Worm (Caenorhabditis elegans) whole organism, midembryonic: ENCODE data around the gene srbc-19.

Source experiments
- T22C8.4 ChIP-seq: fragments of 200-800 bp; sonication (Bioruptor generic); IDR thresholded peaks from 2 replicates; pipeline ENCODE4 v1.3.6; 2022; ENCODE audit warnings: missing genetic modification characterization, missing compliant biosample characterization
- cog-1 ChIP-seq: sonication (generic microtip); optimal IDR thresholded peaks from 2 replicates; lab custom pipeline; 2016; ENCODE audit warnings: missing genetic modification characterization, missing compliant biosample characterization
- flt-1 ChIP-seq: fragments of 200-800 bp; sonication (Bioruptor generic); IDR thresholded peaks from 2 replicates; pipeline ENCODE4 v1.3.6; 2022; ENCODE audit warnings: missing genetic modification characterization, missing compliant biosample characterization
- klf-2 ChIP-seq: fragments of 200-800 bp; sonication (Bioruptor generic); conservative IDR thresholded peaks from 2 replicates; pipeline ENCODE4 v1.3.6; 2022; ENCODE audit warnings: missing genetic modification reagents, missing genetic modification characterization, missing compliant biosample characterization
- med-1 ChIP-seq: sonication (generic microtip); optimal IDR thresholded peaks from 2 replicates; lab custom pipeline; 2017; ENCODE audit warnings: missing genetic modification characterization, mild to moderate bottlenecking, missing compliant biosample characterization, antibody characterized with exemption, missing genetic modification reagents; ENCODE audit not compliant: insufficient read depth
- ref-1 ChIP-seq: fragments of 200-800 bp; sonication (Bioruptor generic); conservative IDR thresholded peaks from 2 replicates; pipeline ENCODE4 v1.3.6; 2022; ENCODE audit warnings: missing genetic modification reagents, missing genetic modification characterization, missing compliant biosample characterization
- tab-1 ChIP-seq: fragments of 200-800 bp; sonication (Bioruptor generic); IDR thresholded peaks from 2 replicates; pipeline ENCODE4 v1.3.6; 2022; ENCODE audit warnings: missing genetic modification characterization, missing compliant biosample characterization
- ztf-23 ChIP-seq: fragments of 200-800 bp; sonication (Bioruptor generic); IDR thresholded peaks from 2 replicates; pipeline ENCODE4 v1.3.6; 2022; ENCODE audit warnings: missing genetic modification reagents, missing genetic modification characterization, missing compliant biosample characterization
- ztf-29 ChIP-seq: fragments of 200-800 bp; sonication (Bioruptor generic); IDR thresholded peaks from 2 replicates; pipeline ENCODE4 v1.3.6; 2022; ENCODE audit warnings: missing genetic modification reagents, missing genetic modification characterization, missing compliant biosample characterization

The srbc-19 gene

DNA sequence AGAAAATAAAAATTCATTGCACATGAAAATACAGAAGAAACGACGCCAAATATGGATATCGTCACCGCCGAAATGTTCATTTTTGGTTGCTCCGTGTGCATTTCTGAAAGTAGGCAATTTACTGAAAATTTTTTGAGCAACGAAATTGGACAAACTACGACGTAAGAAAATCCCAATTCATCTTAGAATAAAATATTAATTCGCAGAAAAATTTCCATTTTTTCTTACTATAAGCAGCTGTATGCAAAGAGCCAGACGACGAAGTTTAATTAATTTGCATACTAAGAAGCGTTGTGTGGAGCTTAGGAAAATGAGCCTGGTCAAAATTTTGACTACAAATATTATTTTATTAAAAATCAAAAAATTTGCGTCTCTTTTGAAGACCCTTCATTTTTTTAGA, at the start of gene srbc-19:
Gene srbc-19 (minus strand): TSS at position 101 of the 400 bp plus-strand sequence.
- TF ChIP-seq ref-1 (GFP tag; lab: Robert Waterston, UW), result no peak
- TF ChIP-seq ztf-23 (GFP tag; lab: Robert Waterston, UW), result no peak
- TF ChIP-seq cog-1, result no peak
- no peak for TF ChIP-seq tab-1

DNA sequence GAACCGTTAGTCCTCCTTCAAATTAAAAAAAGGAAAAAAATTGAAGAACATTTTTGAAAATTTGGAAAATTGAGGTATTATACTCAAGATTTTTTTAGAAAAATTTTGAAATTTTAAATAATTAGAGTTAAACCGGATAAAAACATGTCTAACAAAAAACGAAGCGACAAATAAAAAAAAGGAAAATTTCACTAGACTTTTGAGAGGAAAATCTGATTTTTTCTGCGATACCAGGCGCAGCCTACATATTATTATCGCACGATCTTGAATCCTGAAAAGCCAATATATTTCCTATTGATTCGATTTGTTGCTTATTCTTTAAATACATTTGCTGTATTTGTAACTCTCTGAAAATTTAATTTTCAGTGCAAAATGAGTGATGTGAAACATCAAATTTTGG, 48.8 kb upstream of the srbc-19 start, which contains the start of gene nstp-8:
Gene nstp-8 (plus strand): TSS at position 301 of the 400 bp plus-strand sequence.
- TF ChIP-seq ztf-29 (no peak), tab-1 (no peak), ztf-23 (GFP tag; lab: Robert Waterston, UW) (no peak), cog-1 (no peak), flt-1 (GFP tag; lab: Robert Waterston, UW) (no peak), ref-1 (GFP tag; lab: Robert Waterston, UW) (no peak), klf-2 (GFP tag; lab: Robert Waterston, UW) (no peak), T22C8.4 (GFP tag; lab: Robert Waterston, UW) (no peak), med-1 (GFP tag; lab: Kevin White, UChicago) (no peak)

DNA sequence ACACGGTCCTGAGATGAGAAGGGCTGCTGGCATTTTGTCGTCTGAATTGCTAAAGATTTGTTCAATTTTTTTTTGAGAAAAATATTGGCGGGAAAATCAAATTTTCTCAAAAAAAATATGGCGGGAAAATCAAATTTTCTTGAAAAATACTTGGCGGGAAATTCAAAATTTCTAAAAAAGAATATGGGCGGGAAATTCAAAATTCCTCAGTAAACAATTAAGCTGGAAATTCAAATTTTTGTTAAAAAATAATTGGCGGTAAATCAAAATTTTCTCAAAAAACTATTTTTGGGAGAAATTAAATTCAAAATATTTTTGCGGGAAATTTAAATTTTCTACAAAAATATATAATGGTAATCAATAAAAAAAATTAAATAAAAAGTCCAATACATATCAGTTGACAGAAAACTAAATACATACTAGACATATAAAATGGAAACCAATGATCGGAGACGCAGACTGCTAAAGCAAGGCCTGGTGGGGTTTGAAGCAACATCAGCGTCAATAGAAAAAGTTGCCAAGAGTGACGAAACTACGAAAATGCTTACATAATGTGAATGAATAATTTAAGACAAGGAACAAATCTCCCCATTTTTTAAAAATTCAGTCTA, 48.0 kb upstream of the srbc-19 start, which contains the start of gene nhr-184:
Gene nhr-184 (minus strand): TSS at position 51 of the 611 bp plus-strand sequence.
- no peak for TF ChIP-seq flt-1 (GFP tag; lab: Robert Waterston, UW)

DNA sequence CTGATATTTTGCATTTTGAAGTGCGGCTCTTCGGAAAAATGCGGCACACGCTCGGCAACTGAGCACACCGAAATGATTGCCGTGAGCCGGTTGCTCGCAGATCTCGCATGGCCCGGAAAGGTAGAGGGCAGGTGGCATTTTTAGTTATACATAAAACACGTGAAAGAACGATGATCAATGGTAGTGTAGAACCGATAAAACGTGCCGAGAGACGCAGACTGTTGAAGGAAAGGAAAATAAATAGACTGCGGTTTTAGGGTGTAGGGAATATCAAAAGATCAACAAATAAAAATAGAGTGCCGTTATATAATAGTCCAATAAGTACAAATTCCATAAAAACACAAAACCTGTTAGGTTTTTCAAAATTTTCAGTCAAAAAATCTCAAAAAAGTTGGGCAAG, 45.4 kb upstream of the srbc-19 start, which contains the start of gene nhr-133:
Gene nhr-133 (minus strand): TSS at position 183 of the 400 bp plus-strand sequence.
- TF ChIP-seq cog-1, result no peak
- no peak for TF ChIP-seq ztf-29
- no peak for TF ChIP-seq T22C8.4 (GFP tag; lab: Robert Waterston, UW)
- no peak for TF ChIP-seq klf-2 (GFP tag; lab: Robert Waterston, UW)
- no peak for TF ChIP-seq med-1 (GFP tag; lab: Kevin White, UChicago)
- no peak for TF ChIP-seq ref-1 (GFP tag; lab: Robert Waterston, UW)
- no peak for TF ChIP-seq tab-1
- no peak for TF ChIP-seq ztf-23 (GFP tag; lab: Robert Waterston, UW)

DNA sequence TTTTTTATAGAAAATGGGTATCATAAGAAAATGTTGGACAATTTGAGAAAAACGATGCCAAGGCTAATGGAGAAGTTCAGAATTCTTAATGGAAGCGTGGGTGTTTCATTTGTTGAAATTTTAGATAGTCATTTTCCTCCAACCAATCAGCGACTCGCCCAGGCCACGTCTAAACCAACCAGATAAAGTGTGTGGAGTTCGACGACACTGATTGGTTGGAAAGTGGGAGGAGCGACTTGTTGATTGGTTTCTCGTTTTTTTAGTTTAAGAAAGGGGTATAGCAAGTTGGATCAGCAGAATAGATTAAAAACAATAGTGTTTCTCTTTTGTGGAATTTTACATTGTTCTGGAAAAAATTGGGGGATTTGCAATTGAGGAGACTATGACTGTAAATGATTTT, 40.9 kb upstream of the srbc-19 start:
- TF ChIP-seq tab-1 (no peak), cog-1 (no peak)

DNA sequence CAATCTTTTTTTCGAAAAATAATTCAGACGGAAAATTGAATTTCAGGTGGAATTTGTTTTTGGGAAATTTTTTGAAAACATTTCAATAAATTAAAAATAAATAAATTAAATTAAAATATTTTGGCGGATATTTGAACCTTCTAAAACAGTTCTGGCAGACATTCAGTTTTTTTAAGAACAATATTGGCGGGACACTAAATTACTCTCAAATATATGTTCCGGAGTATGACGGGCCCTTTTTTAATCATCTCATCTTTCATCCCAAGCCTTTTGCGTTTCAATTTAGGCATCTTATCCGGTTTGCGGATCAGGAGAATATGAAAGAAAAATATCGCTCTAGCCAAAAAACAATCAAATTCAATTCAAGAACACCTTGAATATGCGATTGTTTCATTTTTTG, 40.2 kb upstream of the srbc-19 start, which contains the start of gene svh-11:
Gene svh-11 (plus strand): TSS at position 301 of the 400 bp plus-strand sequence.
- TF ChIP-seq T22C8.4 (GFP tag; lab: Robert Waterston, UW) (no peak), med-1 (GFP tag; lab: Kevin White, UChicago) (no peak), ref-1 (GFP tag; lab: Robert Waterston, UW) (no peak), ztf-23 (GFP tag; lab: Robert Waterston, UW) (no peak), cog-1 (no peak), flt-1 (GFP tag; lab: Robert Waterston, UW) (no peak), klf-2 (GFP tag; lab: Robert Waterston, UW) (no peak), ztf-29 (no peak), tab-1 (no peak)

DNA sequence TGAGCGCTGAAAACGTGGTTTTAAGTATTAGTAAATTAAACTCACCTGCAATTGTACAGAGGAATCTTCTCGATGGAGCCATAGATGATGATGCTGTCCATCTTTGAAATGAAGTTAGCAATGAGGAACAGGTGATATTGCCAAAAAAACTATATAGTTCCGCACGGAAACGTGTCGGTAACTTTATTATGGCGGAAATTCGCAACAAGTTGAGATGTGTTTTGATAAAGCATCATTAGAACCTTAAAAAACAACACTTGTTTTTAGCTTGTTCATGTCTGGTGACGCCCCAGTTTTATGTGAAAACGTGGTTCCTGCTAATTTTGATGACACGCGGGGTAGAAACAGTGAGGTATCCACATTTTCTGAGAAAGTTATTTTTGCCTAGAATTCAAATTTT, 39.6 kb upstream of the srbc-19 start, which contains the start of gene srt-40:
Gene srt-40 (minus strand): TSS at position 101 of the 400 bp plus-strand sequence.
- TF ChIP-seq tab-1 (no peak), flt-1 (GFP tag; lab: Robert Waterston, UW) (no peak), T22C8.4 (GFP tag; lab: Robert Waterston, UW) (no peak), ztf-23 (GFP tag; lab: Robert Waterston, UW) (no peak), ref-1 (GFP tag; lab: Robert Waterston, UW) (no peak), klf-2 (GFP tag; lab: Robert Waterston, UW) (no peak), ztf-29 (no peak), med-1 (GFP tag; lab: Kevin White, UChicago) (no peak), cog-1 (no peak)

DNA sequence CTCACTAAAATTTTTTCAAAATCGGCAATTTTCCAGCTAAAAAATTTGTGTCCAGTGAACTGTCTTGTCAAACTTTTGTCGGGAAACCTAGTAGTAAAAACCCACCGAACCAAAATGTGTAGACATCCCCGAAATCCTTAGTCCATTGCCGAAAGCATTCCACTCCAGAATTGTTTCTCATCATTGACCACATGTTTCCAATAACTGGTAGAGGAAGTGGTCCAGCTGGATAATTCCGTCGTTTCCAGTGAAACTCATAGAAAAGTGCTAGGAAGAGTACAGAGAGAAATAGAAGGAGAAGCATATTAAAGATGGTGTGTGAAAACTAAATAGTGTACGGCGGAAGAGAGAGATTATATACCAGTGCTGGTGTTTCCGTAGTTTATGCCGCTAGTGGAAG, 37.5 kb upstream of the srbc-19 start, which contains the start of gene cyp-33C12:
Gene cyp-33C12 (minus strand): TSS at position 321 of the 400 bp plus-strand sequence.
- TF ChIP-seq tab-1, result no peak
- no peak for TF ChIP-seq ztf-23 (GFP tag; lab: Robert Waterston, UW)
- TF ChIP-seq cog-1, result no peak
- TF ChIP-seq ztf-29, result no peak
- no peak for TF ChIP-seq med-1 (GFP tag; lab: Kevin White, UChicago)

DNA sequence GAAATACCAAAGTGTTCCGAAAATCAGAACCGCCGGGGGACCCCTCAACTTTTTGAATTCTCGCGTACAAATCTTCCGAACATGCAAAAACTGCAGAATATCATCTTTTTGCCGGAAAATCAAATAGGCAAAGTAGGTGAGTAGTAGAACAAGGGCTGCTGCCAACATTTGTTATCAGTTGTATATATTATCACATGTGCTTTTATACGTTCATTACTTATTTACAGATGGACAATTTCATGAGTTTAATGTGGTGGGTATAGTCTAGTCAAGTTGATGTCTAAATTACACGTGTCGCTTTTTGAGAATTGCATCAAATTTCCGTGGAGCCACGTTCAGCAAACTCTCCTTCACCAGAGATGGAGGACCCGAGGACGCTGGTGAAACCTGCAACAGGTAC, 34.7 kb upstream of the srbc-19 start, which contains the start of gene cyp-32B1:
Gene cyp-32B1 (minus strand): TSS at position 176 of the 400 bp plus-strand sequence.
- no peak for TF ChIP-seq flt-1 (GFP tag; lab: Robert Waterston, UW)
- TF ChIP-seq tab-1, result no peak
- TF ChIP-seq ztf-29, result no peak
- TF ChIP-seq cog-1, result no peak
- TF ChIP-seq ref-1 (GFP tag; lab: Robert Waterston, UW), result no peak
- TF ChIP-seq klf-2 (GFP tag; lab: Robert Waterston, UW), result no peak
- no peak for TF ChIP-seq med-1 (GFP tag; lab: Kevin White, UChicago)
- no peak for TF ChIP-seq ztf-23 (GFP tag; lab: Robert Waterston, UW)
- TF ChIP-seq T22C8.4 (GFP tag; lab: Robert Waterston, UW), result no peak

DNA sequence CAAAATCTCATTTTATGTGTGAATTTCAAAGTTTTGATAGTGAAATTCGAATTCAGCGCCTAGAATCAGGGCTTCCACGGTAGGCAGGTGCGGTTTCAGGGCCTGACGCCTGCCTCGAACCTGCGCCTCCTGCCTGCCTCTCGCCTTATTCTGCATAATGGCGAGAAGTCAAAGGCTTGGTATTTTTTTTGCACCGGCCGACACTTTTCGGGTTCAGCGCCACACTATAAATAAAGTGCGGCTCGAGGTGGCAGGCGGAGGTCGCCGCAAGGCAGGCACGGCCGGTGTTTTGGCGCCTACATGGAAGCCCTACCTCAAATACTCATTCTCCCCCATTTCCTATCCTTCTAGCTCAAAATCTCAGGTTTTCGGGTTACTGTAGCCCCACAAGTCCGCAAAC, 33.8 kb upstream of the srbc-19 start:
- TF ChIP-seq ztf-23 (GFP tag; lab: Robert Waterston, UW) (no peak), T22C8.4 (GFP tag; lab: Robert Waterston, UW) (no peak), ztf-29 (no peak), cog-1 (no peak), med-1 (GFP tag; lab: Kevin White, UChicago) (no peak), klf-2 (GFP tag; lab: Robert Waterston, UW) (no peak), tab-1 (no peak), flt-1 (GFP tag; lab: Robert Waterston, UW) (no peak), ref-1 (GFP tag; lab: Robert Waterston, UW) (no peak)
